Fruit fly (Drosophila melanogaster) whole organism, adult: ENCODE measurements around the gene hid.
A peak's percentile ranks its signal among the peaks of the same experiment; 100 is the strongest.

Experiments
- CG11617 ChIP-seq: fragments of 200-800 bp; sonication (Bioruptor generic); optimal IDR thresholded peaks from 2 replicates; lab custom pipeline; 2017; ENCODE audit warnings: mild to moderate bottlenecking, missing biosample characterization, missing genetic modification reagents, missing genetic modification characterization
- CG12768 ChIP-seq: fragments of 200-800 bp; sonication (Bioruptor generic); optimal IDR thresholded peaks from 2 replicates; lab custom pipeline; 2017; ENCODE audit warnings: missing biosample characterization, missing genetic modification characterization, mild to moderate bottlenecking, moderate library complexity, missing genetic modification reagents
- CG14711 ChIP-seq: fragments of 200-800 bp; sonication (Bioruptor generic); optimal IDR thresholded peaks from 2 replicates; lab custom pipeline; 2018; ENCODE audit warnings: missing biosample characterization, mild to moderate bottlenecking, missing genetic modification characterization, moderate library complexity
- CG1620 ChIP-seq: fragments of 200-800 bp; sonication (Bioruptor generic); optimal IDR thresholded peaks from 2 replicates; lab custom pipeline; 2016; ENCODE audit warnings: missing biosample characterization, missing genetic modification characterization
- CG33017 ChIP-seq: fragments of 200-800 bp; sonication (Bioruptor generic); optimal IDR thresholded peaks from 2 replicates; lab custom pipeline; 2018; ENCODE audit warnings: missing biosample characterization, mild to moderate bottlenecking, missing genetic modification characterization, moderate library complexity
- CG5204 ChIP-seq: fragments of 200-800 bp; sonication (Bioruptor generic); optimal IDR thresholded peaks from 2 replicates; lab custom pipeline; 2016; ENCODE audit warnings: missing biosample characterization, missing genetic modification characterization
- CG7045 ChIP-seq: fragments of 200-800 bp; sonication (Bioruptor generic); optimal IDR thresholded peaks from 2 replicates; lab custom pipeline; 2017; ENCODE audit warnings: missing biosample characterization, mild to moderate bottlenecking, missing genetic modification characterization
- CG7101 ChIP-seq: fragments of 200-800 bp; sonication (Bioruptor generic); optimal IDR thresholded peaks from 2 replicates; lab custom pipeline; 2018; ENCODE audit warnings: missing biosample characterization, mild to moderate bottlenecking, missing genetic modification characterization, moderate library complexity
- Clk ChIP-seq: fragments of 200-800 bp; sonication (Bioruptor generic); optimal IDR thresholded peaks from 2 replicates; lab custom pipeline; 2017; ENCODE audit warnings: missing biosample characterization, missing genetic modification characterization
- Crg-1 ChIP-seq: fragments of 200-800 bp; sonication (Bioruptor generic); optimal IDR thresholded peaks from 2 replicates; lab custom pipeline; 2016; ENCODE audit warnings: missing biosample characterization, missing genetic modification characterization
- Hr96 ChIP-seq: fragments of 200-800 bp; sonication (Bioruptor generic); optimal IDR thresholded peaks from 2 replicates; lab custom pipeline; 2016; ENCODE audit warnings: missing biosample characterization, missing genetic modification characterization
- Mnt ChIP-seq: fragments of 200-800 bp; sonication (Bioruptor generic); optimal IDR thresholded peaks from 2 replicates; lab custom pipeline; 2016; ENCODE audit warnings: missing biosample characterization, mild to moderate bottlenecking, missing genetic modification characterization
- bab1 ChIP-seq: fragments of 200-800 bp; sonication (Bioruptor generic); optimal IDR thresholded peaks from 3 replicates; lab custom pipeline; 2019; ENCODE audit warnings: missing biosample characterization, mild to moderate bottlenecking, missing genetic modification characterization, moderate library complexity
- cic ChIP-seq: fragments of 200-800 bp; sonication (Bioruptor generic); optimal IDR thresholded peaks from 2 replicates; lab custom pipeline; 2017; ENCODE audit warnings: missing biosample characterization, mild to moderate bottlenecking, missing genetic modification characterization, moderate library complexity
- cnc ChIP-seq, 2 experiments: fragments of >200 bp; optimal IDR thresholded peaks; 2 replicates each; lab custom pipeline; 2017
- kay ChIP-seq: fragments of 200-800 bp; sonication (Bioruptor generic); peaks from one replicate; lab custom pipeline; 2016; ENCODE audit warnings: missing biosample characterization, missing genetic modification characterization, borderline replicate concordance
- ovo ChIP-seq: fragments of 200-800 bp; sonication (Bioruptor generic); optimal IDR thresholded peaks from 2 replicates; lab custom pipeline; 2016; ENCODE audit warnings: missing biosample characterization, missing genetic modification characterization
- pad ChIP-seq: fragments of 200-800 bp; sonication (Bioruptor generic); optimal IDR thresholded peaks from 3 replicates; lab custom pipeline; 2017; ENCODE audit warnings: missing biosample characterization, missing genetic modification characterization, mild to moderate bottlenecking, moderate library complexity, missing genetic modification reagents
- tj ChIP-seq: fragments of 200-800 bp; sonication (Bioruptor generic); optimal IDR thresholded peaks from 3 replicates; lab custom pipeline; 2017; ENCODE audit warnings: missing biosample characterization, mild to moderate bottlenecking, missing genetic modification characterization, moderate library complexity
- toe ChIP-seq: fragments of 200-800 bp; sonication (Bioruptor generic); optimal IDR thresholded peaks from 2 replicates; lab custom pipeline; 2016; ENCODE audit warnings: missing biosample characterization, missing genetic modification characterization

Gene hid

DNA sequence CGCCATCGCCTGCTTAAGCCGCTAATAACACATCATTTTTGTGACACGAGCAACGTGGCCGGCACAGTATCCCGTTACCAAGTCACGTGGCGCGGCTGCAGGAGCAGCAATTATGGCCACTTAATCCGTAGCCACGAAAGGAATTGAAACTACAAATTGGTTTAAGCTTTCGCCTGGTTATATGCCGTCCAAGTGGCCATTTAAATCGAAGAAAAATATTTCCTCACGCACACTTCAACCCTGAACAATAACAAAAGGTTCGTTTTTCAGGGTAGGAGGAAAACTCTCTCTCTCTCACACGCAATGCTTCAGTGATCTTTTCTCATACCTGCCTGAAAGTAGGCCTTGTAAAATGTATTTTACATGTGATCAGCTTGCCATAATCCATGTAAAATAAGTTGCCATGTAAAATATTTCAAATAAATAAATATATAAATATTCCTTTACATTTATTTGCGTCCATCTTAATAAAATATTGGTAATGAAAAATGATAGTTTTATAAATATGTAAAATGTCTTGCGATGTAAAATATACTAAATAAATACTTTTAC lies 18.4 kb downstream of the hid start:
- TF ChIP-seq CG12768 (no peak), CG14711 (peak; percentile 9), CG33017 (no peak), Mnt (GFP tag; lab: Kevin White, UChicago) (no peak), bab1 (GFP tag; lab: Kevin White, UChicago) (no peak), ovo (GFP tag; lab: Kevin White, UChicago) (no peak)

dm6 chr3L:18164804-18165203 lies 20.6 kb downstream of the hid start:
- TF ChIP-seq CG5204, result no peak
- no peak for TF ChIP-seq CG7045

DNA sequence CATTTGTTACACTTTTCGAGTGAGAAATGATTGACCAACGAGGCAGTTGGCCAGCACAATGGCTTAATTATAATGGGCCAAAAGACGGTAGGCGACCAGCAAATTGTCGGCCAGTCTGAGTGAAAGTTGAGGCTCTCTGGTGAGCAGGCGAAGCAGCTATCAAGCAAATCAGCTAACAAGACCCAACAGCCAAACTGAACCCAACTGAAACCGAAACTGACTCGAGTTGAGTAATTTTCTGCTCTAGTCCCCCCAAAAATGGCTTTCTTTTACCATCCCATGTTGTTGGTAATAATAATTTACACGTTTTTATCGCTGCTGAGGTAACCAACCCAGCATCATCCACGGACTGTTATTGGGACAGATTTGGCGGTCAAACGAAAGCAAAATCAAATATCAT lies 22.3 kb downstream of the hid start:
- TF ChIP-seq CG12768 (no peak), kay (GFP tag; lab: Kevin White, UChicago) (no peak), CG1620 (GFP tag; lab: Kevin White, UChicago) (no peak), pad (GFP tag; lab: Kevin White, UChicago) (no peak), Clk (GFP tag; lab: Kevin White, UChicago) (no peak), toe (GFP tag; lab: Kevin White, UChicago) (no peak), CG14711 (no peak), tj (GFP tag; lab: Kevin White, UChicago) (no peak), CG11617 (no peak), cic (GFP tag; lab: Kevin White, UChicago) (no peak), cnc (optimal IDR thresholded peaks at IDR 0.05; lab: Kevin White, UChicago) (no peak), CG7045 (no peak), CG5204 (no peak), bab1 (GFP tag; lab: Kevin White, UChicago) (no peak), ovo (GFP tag; lab: Kevin White, UChicago) (no peak), CG33017 (no peak), Mnt (GFP tag; lab: Kevin White, UChicago) (no peak), Crg-1 (GFP tag; lab: Kevin White, UChicago) (no peak), Hr96 (GFP tag; lab: Kevin White, UChicago) (no peak), CG7101 (tag; lab: Kevin White, UChicago) (no peak)

DNA sequence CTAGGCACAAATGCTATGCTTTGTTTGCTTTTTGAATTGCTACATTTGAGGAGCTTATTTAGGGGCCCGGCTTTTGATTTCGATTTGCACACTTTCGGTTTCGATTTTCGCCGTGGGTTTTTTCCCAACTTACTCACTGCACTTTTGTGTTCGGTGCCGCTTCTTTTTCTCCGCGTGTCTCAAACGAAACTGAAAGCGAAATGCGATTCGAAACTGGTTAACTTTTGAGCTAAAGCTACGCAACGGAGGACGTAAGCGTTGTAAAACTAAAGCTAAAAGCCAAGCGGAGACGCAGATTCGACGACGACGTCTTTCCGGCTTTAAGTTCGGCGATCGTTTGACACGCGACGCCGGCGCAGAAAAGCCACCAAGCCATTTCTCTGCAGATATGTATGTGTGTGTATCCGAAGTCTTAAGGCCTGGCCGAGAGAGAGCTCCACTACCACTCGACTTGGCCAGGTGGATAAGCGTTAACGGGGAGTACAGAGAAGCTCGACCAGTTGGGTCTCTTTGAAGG lies 23.2 kb downstream of the hid start, which contains the start of gene CG13699:
Gene CG13699, minus strand, starts transcription at position 349 of the 517 bp plus-strand sequence.
- TF ChIP-seq CG11617 (no peak), CG12768 (no peak), Clk (GFP tag; lab: Kevin White, UChicago) (no peak), Crg-1 (GFP tag; lab: Kevin White, UChicago) (no peak), cic (GFP tag; lab: Kevin White, UChicago) (no peak), CG5204 (no peak)

DNA sequence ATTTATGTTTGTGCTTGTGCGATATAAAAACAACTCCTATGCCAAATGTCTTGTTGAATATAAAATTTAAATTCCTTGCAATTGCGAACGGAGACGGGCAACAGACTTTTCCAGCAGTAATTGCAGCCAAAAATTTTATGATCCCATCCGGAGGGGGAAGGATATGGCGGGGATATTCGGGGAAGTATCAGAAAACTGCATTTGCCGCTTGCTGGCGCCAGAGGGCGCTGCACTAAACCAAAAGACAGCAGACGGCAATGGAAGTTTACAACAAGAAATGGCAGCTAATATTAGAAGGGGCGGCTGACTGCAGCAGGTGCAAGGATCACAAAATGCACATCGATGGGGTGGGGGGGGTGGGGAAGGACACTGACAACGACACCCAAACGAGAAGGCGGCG lies 24.3 kb downstream of the hid start:
- TF ChIP-seq Clk (GFP tag; lab: Kevin White, UChicago), result no peak
- TF ChIP-seq CG12768, result no peak
- TF ChIP-seq CG7101 (tag; lab: Kevin White, UChicago), result no peak
- TF ChIP-seq CG33017, result no peak
- TF ChIP-seq CG1620 (GFP tag; lab: Kevin White, UChicago), result no peak
- no peak for TF ChIP-seq pad (GFP tag; lab: Kevin White, UChicago)
- no peak for TF ChIP-seq toe (GFP tag; lab: Kevin White, UChicago)
- no peak for TF ChIP-seq ovo (GFP tag; lab: Kevin White, UChicago)
- no peak for TF ChIP-seq Crg-1 (GFP tag; lab: Kevin White, UChicago)
- no peak for TF ChIP-seq cnc (optimal IDR thresholded peaks at IDR 0.05; lab: Kevin White, UChicago)
- TF ChIP-seq cic (GFP tag; lab: Kevin White, UChicago), result no peak
- no peak for TF ChIP-seq CG7045
- no peak for TF ChIP-seq tj (GFP tag; lab: Kevin White, UChicago)
- no peak for TF ChIP-seq Hr96 (GFP tag; lab: Kevin White, UChicago)
- no peak for TF ChIP-seq CG11617
- no peak for TF ChIP-seq CG14711
- TF ChIP-seq bab1 (GFP tag; lab: Kevin White, UChicago), result no peak
- no peak for TF ChIP-seq kay (GFP tag; lab: Kevin White, UChicago)
- no peak for TF ChIP-seq CG5204

- TF ChIP-seq CG14711 (peak; percentile 32), Crg-1 (GFP tag; lab: Kevin White, UChicago) (no peak)
These were observed 31.3 kb downstream of the hid start for dm6 chr3L:18154140-18154539.

DNA sequence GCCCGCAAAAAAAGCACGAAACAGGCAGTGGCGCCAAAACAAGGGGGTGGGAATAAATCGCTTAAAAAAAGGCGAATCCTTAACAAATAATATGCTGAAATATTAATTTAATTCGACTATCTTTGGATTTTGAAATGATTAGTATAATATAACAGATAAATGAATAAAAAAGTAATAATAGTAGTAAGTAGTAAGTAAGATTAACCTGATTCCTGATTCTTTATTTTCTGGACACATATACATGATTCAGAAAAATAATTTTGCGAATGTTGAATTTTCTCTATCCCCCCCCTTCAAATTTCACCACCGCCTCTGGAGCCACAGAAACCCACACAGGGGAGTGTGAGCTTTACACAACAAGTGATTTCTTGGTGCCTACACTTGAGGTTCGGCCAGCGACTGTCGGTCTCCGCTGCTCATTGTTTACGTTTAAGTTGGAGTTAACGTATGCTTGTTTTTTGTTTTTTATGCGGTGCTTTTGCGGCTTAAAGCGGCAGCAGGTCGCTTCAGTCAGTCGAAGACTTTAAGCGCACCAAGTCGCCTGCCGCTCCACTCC lies 36.9 kb downstream of the hid start, which contains the start of gene CG7330:
Gene CG7330, plus strand, starts transcription at position 506 of the 556 bp plus-strand sequence.
- no peak for TF ChIP-seq Mnt (GFP tag; lab: Kevin White, UChicago)
- no peak for TF ChIP-seq Hr96 (GFP tag; lab: Kevin White, UChicago)
- TF ChIP-seq CG33017, result no peak
- peak; percentile 35 for TF ChIP-seq CG7101 (tag; lab: Kevin White, UChicago)
- peak; percentile 49 for TF ChIP-seq Crg-1 (GFP tag; lab: Kevin White, UChicago)
- peak; percentile 53 for TF ChIP-seq CG11617
- no peak for TF ChIP-seq Clk (GFP tag; lab: Kevin White, UChicago)
- no peak for TF ChIP-seq CG5204
- no peak for TF ChIP-seq CG12768
- peak; percentile 94 for TF ChIP-seq bab1 (GFP tag; lab: Kevin White, UChicago)
- peak; percentile 56 for TF ChIP-seq CG14711
- peak; percentile 30 for TF ChIP-seq CG1620 (GFP tag; lab: Kevin White, UChicago)
- no peak for TF ChIP-seq cnc (optimal IDR thresholded peaks at IDR 0.05; lab: Kevin White, UChicago)
- TF ChIP-seq tj (GFP tag; lab: Kevin White, UChicago), result peak; percentile 56
- peak; percentile 72 for TF ChIP-seq pad (GFP tag; lab: Kevin White, UChicago)
- peak; percentile 7 for TF ChIP-seq toe (GFP tag; lab: Kevin White, UChicago)
- no peak for TF ChIP-seq CG7045
